Fruit fly (Drosophila melanogaster): Measurements from ENCODE around the gene CG14451.

dm6 chr3L:22737732-22738611 lies 16.1 kb upstream of the CG14451 start, which contains the start of gene CG11241:
- TF ChIP-seq usp (GFP tag; optimal IDR thresholded peaks at IDR 0.05): no peak
- TF ChIP-seq tai (GFP tag; optimal IDR thresholded peaks at IDR 0.05): no peak
- TF ChIP-seq h (GFP tag; optimal IDR thresholded peaks at IDR 0.05): peak; percentile 26
- no peak for TF ChIP-seq Vsx2 (GFP tag; optimal IDR thresholded peaks at IDR 0.05; ENCODE audit: partially characterized antibody)
- TF ChIP-seq GATAd (GFP tag; optimal IDR thresholded peaks at IDR 0.05): no peak
- no peak for TF ChIP-seq pan (optimal IDR thresholded peaks at IDR 0.05)
- TF ChIP-seq fru (GFP tag; optimal IDR thresholded peaks at IDR 0.05): peak; percentile 44

Data from whole organism, wandering third instar larva.